Worm (Caenorhabditis elegans) whole organism, midembryonic: Measurements from ENCODE around the gene npp-8.
"Not testable (repeated sequence)": the region's sequence is repeated elsewhere in the genome, so short reads cannot be mapped to it uniquely, and the experiment has no call there.

Experiments used
- T22C8.4 ChIP-seq: fragments of 200-800 bp; sonication (Bioruptor generic); IDR thresholded peaks from 2 replicates; pipeline ENCODE4 v1.3.6; 2022; ENCODE audit warnings: missing genetic modification characterization, missing compliant biosample characterization
- cog-1 ChIP-seq: sonication (generic microtip); optimal IDR thresholded peaks from 2 replicates; lab custom pipeline; 2016; ENCODE audit warnings: missing genetic modification characterization, missing compliant biosample characterization
- flt-1 ChIP-seq: fragments of 200-800 bp; sonication (Bioruptor generic); IDR thresholded peaks from 2 replicates; pipeline ENCODE4 v1.3.6; 2022; ENCODE audit warnings: missing genetic modification characterization, missing compliant biosample characterization
- klf-2 ChIP-seq: fragments of 200-800 bp; sonication (Bioruptor generic); conservative IDR thresholded peaks from 2 replicates; pipeline ENCODE4 v1.3.6; 2022; ENCODE audit warnings: missing genetic modification reagents, missing genetic modification characterization, missing compliant biosample characterization
- med-1 ChIP-seq: sonication (generic microtip); optimal IDR thresholded peaks from 2 replicates; lab custom pipeline; 2017; ENCODE audit warnings: missing genetic modification characterization, mild to moderate bottlenecking, missing compliant biosample characterization, antibody characterized with exemption, missing genetic modification reagents; ENCODE audit not compliant: insufficient read depth
- ref-1 ChIP-seq: fragments of 200-800 bp; sonication (Bioruptor generic); conservative IDR thresholded peaks from 2 replicates; pipeline ENCODE4 v1.3.6; 2022; ENCODE audit warnings: missing genetic modification reagents, missing genetic modification characterization, missing compliant biosample characterization
- tab-1 ChIP-seq: fragments of 200-800 bp; sonication (Bioruptor generic); IDR thresholded peaks from 2 replicates; pipeline ENCODE4 v1.3.6; 2022; ENCODE audit warnings: missing genetic modification characterization, missing compliant biosample characterization
- ztf-23 ChIP-seq: fragments of 200-800 bp; sonication (Bioruptor generic); IDR thresholded peaks from 2 replicates; pipeline ENCODE4 v1.3.6; 2022; ENCODE audit warnings: missing genetic modification reagents, missing genetic modification characterization, missing compliant biosample characterization
- ztf-29 ChIP-seq: fragments of 200-800 bp; sonication (Bioruptor generic); IDR thresholded peaks from 2 replicates; pipeline ENCODE4 v1.3.6; 2022; ENCODE audit warnings: missing genetic modification reagents, missing genetic modification characterization, missing compliant biosample characterization

Gene npp-8

ce11 chrIV:1595802-1596201, at the start of gene npp-8:
TSS of gene npp-8 (minus strand) at chrIV:1595824.
- TF ChIP-seq cog-1 (peak; percentile 73), tab-1 (GFP tag; lab: Robert Waterston, UW) (peak; percentile 81), flt-1 (peak; percentile 90), med-1 (peak; percentile 79), ztf-29 (GFP tag; lab: Robert Waterston, UW) (no peak), T22C8.4 (GFP tag; lab: Robert Waterston, UW) (peak; percentile 65; the same call in 1 of the 2 replicates), klf-2 (GFP tag; lab: Robert Waterston, UW) (peak; percentile 85), ref-1 (GFP tag; lab: Robert Waterston, UW) (peak; percentile 67), ztf-23 (GFP tag; lab: Robert Waterston, UW) (peak; percentile 93)

ce11 chrIV:1645198-1645597, 49.6 kb upstream of the npp-8 start, which contains the start of gene nhr-274:
TSS of gene nhr-274 (minus strand) at chrIV:1645298.
- not testable (repeated sequence) for TF ChIP-seq ref-1 (GFP tag; lab: Robert Waterston, UW); ztf-29 (GFP tag; lab: Robert Waterston, UW); cog-1

- TF ChIP-seq ztf-29 (GFP tag; lab: Robert Waterston, UW) (no peak), med-1 (no peak), ref-1 (GFP tag; lab: Robert Waterston, UW) (no peak), klf-2 (GFP tag; lab: Robert Waterston, UW) (no peak), T22C8.4 (GFP tag; lab: Robert Waterston, UW) (no peak)
These were observed 41.7 kb upstream of the npp-8 start for ce11 chrIV:1637333-1637732.

- TF ChIP-seq ztf-29 (GFP tag; lab: Robert Waterston, UW) (no peak), med-1 (no peak), ref-1 (GFP tag; lab: Robert Waterston, UW) (no peak)
These were observed 37.8 kb upstream of the npp-8 start, which contains the start of gene Y41D4B.6 for ce11 chrIV:1633445-1633844. TSS of gene Y41D4B.6 (plus strand) at chrIV:1633745.

- TF ChIP-seq ztf-29 (GFP tag; lab: Robert Waterston, UW) (peak; percentile 94), flt-1 (no peak), klf-2 (GFP tag; lab: Robert Waterston, UW) (no peak)
These were observed 37.0 kb upstream of the npp-8 start for ce11 chrIV:1632593-1632992.

ce11 chrIV:1631651-1632050, 36.0 kb upstream of the npp-8 start, which contains the start of gene cpg-24:
TSS of gene cpg-24 (plus strand) at chrIV:1631951.
- no peak for TF ChIP-seq ztf-29 (GFP tag; lab: Robert Waterston, UW)
- no peak for TF ChIP-seq cog-1
- TF ChIP-seq med-1, result no peak
- TF ChIP-seq flt-1, result no peak
- no peak for TF ChIP-seq tab-1 (GFP tag; lab: Robert Waterston, UW)
- no peak for TF ChIP-seq ztf-23 (GFP tag; lab: Robert Waterston, UW)
- TF ChIP-seq T22C8.4 (GFP tag; lab: Robert Waterston, UW), result no peak
- no peak for TF ChIP-seq klf-2 (GFP tag; lab: Robert Waterston, UW)

- TF ChIP-seq ref-1 (GFP tag; lab: Robert Waterston, UW) (no peak), T22C8.4 (GFP tag; lab: Robert Waterston, UW) (no peak), flt-1 (no peak), med-1 (no peak), ztf-23 (GFP tag; lab: Robert Waterston, UW) (no peak), ztf-29 (GFP tag; lab: Robert Waterston, UW) (no peak), klf-2 (GFP tag; lab: Robert Waterston, UW) (no peak), cog-1 (no peak), tab-1 (GFP tag; lab: Robert Waterston, UW) (no peak)
These were observed 33.1 kb upstream of the npp-8 start for ce11 chrIV:1628730-1629129.

- peak; percentile 63; the same call in 1 of the 2 replicates for TF ChIP-seq ztf-29 (GFP tag; lab: Robert Waterston, UW)
- TF ChIP-seq klf-2 (GFP tag; lab: Robert Waterston, UW), result no peak
These were observed 32.7 kb upstream of the npp-8 start for ce11 chrIV:1628281-1628680.

- TF ChIP-seq cog-1 (no peak), ztf-29 (GFP tag; lab: Robert Waterston, UW) (no peak), klf-2 (GFP tag; lab: Robert Waterston, UW) (no peak), ref-1 (GFP tag; lab: Robert Waterston, UW) (no peak), tab-1 (GFP tag; lab: Robert Waterston, UW) (no peak), med-1 (no peak), T22C8.4 (GFP tag; lab: Robert Waterston, UW) (no peak), ztf-23 (GFP tag; lab: Robert Waterston, UW) (no peak), flt-1 (no peak)
These were observed 30.8 kb upstream of the npp-8 start, which contains the start of gene nhr-146 for ce11 chrIV:1626342-1626855. TSS of gene nhr-146 (plus strand) at chrIV:1626805.

- no peak for TF ChIP-seq flt-1
- no peak for TF ChIP-seq tab-1 (GFP tag; lab: Robert Waterston, UW)
- no peak for TF ChIP-seq T22C8.4 (GFP tag; lab: Robert Waterston, UW)
- TF ChIP-seq ztf-23 (GFP tag; lab: Robert Waterston, UW), result no peak
- TF ChIP-seq ztf-29 (GFP tag; lab: Robert Waterston, UW), result no peak
- TF ChIP-seq med-1, result no peak
- no peak for TF ChIP-seq ref-1 (GFP tag; lab: Robert Waterston, UW)
- TF ChIP-seq klf-2 (GFP tag; lab: Robert Waterston, UW), result no peak
- no peak for TF ChIP-seq cog-1
These were observed 28.8 kb upstream of the npp-8 start for ce11 chrIV:1624447-1624846.

- TF ChIP-seq ref-1 (GFP tag; lab: Robert Waterston, UW), result no peak
- TF ChIP-seq klf-2 (GFP tag; lab: Robert Waterston, UW), result no peak
- no peak for TF ChIP-seq ztf-23 (GFP tag; lab: Robert Waterston, UW)
- no peak for TF ChIP-seq ztf-29 (GFP tag; lab: Robert Waterston, UW)
- no peak for TF ChIP-seq flt-1
- no peak for TF ChIP-seq cog-1
- TF ChIP-seq med-1, result no peak
- TF ChIP-seq T22C8.4 (GFP tag; lab: Robert Waterston, UW), result no peak
- TF ChIP-seq tab-1 (GFP tag; lab: Robert Waterston, UW), result no peak
These were observed 28.1 kb upstream of the npp-8 start, which contains the start of gene nhr-87 for ce11 chrIV:1623712-1624111. TSS of gene nhr-87 (plus strand) at chrIV:1624029.
